Fruit fly (Drosophila melanogaster): ENCODE results near the gene CG16974.

CG16974 gene

dm6 chr2L:13165802-13166347, 25.9 kb downstream of the CG16974 start, which contains the start of gene DnaJ-H (continued):
- no peak for TF ChIP-seq seq (GFP tag; IDR thresholded peaks at IDR 0.05)
- TF ChIP-seq Sox102F (GFP tag; optimal IDR thresholded peaks at IDR 0.05), result no peak
- TF ChIP-seq stwl (tag; optimal IDR thresholded peaks at IDR 0.05), result no peak
- peak; percentile 81 for TF ChIP-seq ewg (GFP tag; optimal IDR thresholded peaks at IDR 0.05)
- TF ChIP-seq psq (GFP tag; optimal IDR thresholded peaks at IDR 0.05), result peak; percentile 100
- 0 out of 2 replicates have a peak, but pooled peaks have one; percentile 46 for TF ChIP-seq CG4360 (GFP tag; IDR thresholded peaks at IDR 0.05)
- TF ChIP-seq amos (GFP tag; IDR thresholded peaks at IDR 0.05; ENCODE audit: partially characterized antibody), result 0 out of 2 replicates have a peak, but pooled peaks have one; percentile 9
- TF ChIP-seq CG12104 (GFP tag; optimal IDR thresholded peaks at IDR 0.05), result no peak

- TF ChIP-seq CG7963 (GFP tag; IDR thresholded peaks at IDR 0.05; ENCODE audit: partially characterized antibody), result no peak
- TF ChIP-seq CG12942 (GFP tag; optimal IDR thresholded peaks at IDR 0.05), result peak; percentile 83
- peak; percentile 43; the same call in 1 of the 2 replicates for TF ChIP-seq E2f2 (GFP tag; IDR thresholded peaks at IDR 0.05)
- TF ChIP-seq usp (GFP tag; optimal IDR thresholded peaks at IDR 0.05), result no peak
- TF ChIP-seq Tbp (GFP tag; optimal IDR thresholded peaks at IDR 0.05), result no peak
- TF ChIP-seq ham (GFP tag; IDR thresholded peaks at IDR 0.05), result no peak
- peak; percentile 59 for TF ChIP-seq Oaz (GFP tag; IDR thresholded peaks at IDR 0.05)
- peak; percentile 34 for TF ChIP-seq CG13624 (GFP tag; optimal IDR thresholded peaks at IDR 0.05)
- no peak for TF ChIP-seq aop (GFP tag; IDR thresholded peaks at IDR 0.05)
- TF ChIP-seq seq (GFP tag; IDR thresholded peaks at IDR 0.05), result peak; percentile 72; the same call in 1 of the 2 replicates
- TF ChIP-seq Spps (tag; optimal IDR thresholded peaks at IDR 0.05), result peak; percentile 58
- peak; percentile 73 for TF ChIP-seq CG10543 (GFP tag; optimal IDR thresholded peaks at IDR 0.05)
- peak; percentile 32 for TF ChIP-seq HLHmδ (GFP tag; optimal IDR thresholded peaks at IDR 0.05)
- TF ChIP-seq ab (GFP tag; optimal IDR thresholded peaks at IDR 0.05), result no peak
- TF ChIP-seq sim (GFP tag; IDR thresholded peaks at IDR 0.05), result no peak
- peak; percentile 88 for TF ChIP-seq CG9215 (GFP tag; IDR thresholded peaks at IDR 0.05)
- no peak for TF ChIP-seq hb (GFP tag; IDR thresholded peaks at IDR 0.05; ENCODE audit: partially characterized antibody)
- no peak for TF ChIP-seq mirr (GFP tag; optimal IDR thresholded peaks at IDR 0.05)
- no peak for TF ChIP-seq pita (GFP tag; optimal IDR thresholded peaks at IDR 0.05)
- peak; percentile 91 for TF ChIP-seq Oli (tag; optimal IDR thresholded peaks at IDR 0.05)
- peak; percentile 4 for TF ChIP-seq CG1792 (GFP tag; optimal IDR thresholded peaks at IDR 0.05)
- peak; percentile 77 for TF ChIP-seq al (GFP tag; IDR thresholded peaks at IDR 0.05)
- peak; percentile 93 for TF ChIP-seq CG13424 (tag; optimal IDR thresholded peaks at IDR 0.05)
- peak; percentile 85 for TF ChIP-seq CG8281 (tag; optimal IDR thresholded peaks at IDR 0.05)
- TF ChIP-seq sens (GFP tag), result peak; percentile 91
- peak; percentile 68 for TF ChIP-seq H2.0 (GFP tag; IDR thresholded peaks at IDR 0.05)
- no peak for TF ChIP-seq eve (GFP tag; optimal IDR thresholded peaks at IDR 0.05)
- TF ChIP-seq Asciz (GFP tag; optimal IDR thresholded peaks at IDR 0.05), result peak; percentile 48
- TF ChIP-seq CG10431 (GFP tag; optimal IDR thresholded peaks at IDR 0.05), result peak; percentile 49
- TF ChIP-seq CG1647 (GFP tag; optimal IDR thresholded peaks at IDR 0.05), result no peak
- peak; percentile 91 for TF ChIP-seq CG13775 (GFP tag; optimal IDR thresholded peaks at IDR 0.05)
- TF ChIP-seq Mrtf (GFP tag; IDR thresholded peaks at IDR 0.05), result peak; percentile 66
- TF ChIP-seq CG10321 (GFP tag; IDR thresholded peaks at IDR 0.05), result 0 out of 2 replicates have a peak, but pooled peaks have one; percentile 16
- TF ChIP-seq slou (GFP tag; optimal IDR thresholded peaks at IDR 0.05), result peak; percentile 79
- TF ChIP-seq CG12236 (GFP tag; optimal IDR thresholded peaks at IDR 0.05), result no peak
- peak; percentile 30 for TF ChIP-seq B-H2 (GFP tag; optimal IDR thresholded peaks at IDR 0.05)
- no peak for TF ChIP-seq dimm (GFP tag; IDR thresholded peaks at IDR 0.05)
- peak; percentile 91 for TF ChIP-seq CG1602 (GFP tag; optimal IDR thresholded peaks at IDR 0.05)
- peak; percentile 61 for TF ChIP-seq CG10366 (GFP tag; IDR thresholded peaks at IDR 0.05)
- peak in 1 of 2 experiments; percentile 78 for TF ChIP-seq bsh (GFP tag; optimal IDR thresholded peaks at IDR 0.05)
Measured at dm6 chr2L:13164994-13165801, 26.6 kb downstream of the CG16974 start, which contains the start of gene Sirt1. Sirt1 (plus strand) TSS chr2L:13165564.
